Worm (Caenorhabditis elegans): ENCODE measurements around the gene C29F5.8.

ce11 chrII:6311888-6312287 is 5.7 kb downstream of the C29F5.8 start:
- TF ChIP-seq nhr-10 (tag; optimal IDR thresholded peaks at IDR 0.05) (no peak), sma-3 (GFP tag; optimal IDR thresholded peaks at IDR 0.05) (no peak), fos-1 (tag; optimal IDR thresholded peaks at IDR 0.05) (no peak), nhr-77 (tag; optimal IDR thresholded peaks at IDR 0.05) (no peak), lin-39 (tag; optimal IDR thresholded peaks at IDR 0.05) (no peak), zag-1 (tag; optimal IDR thresholded peaks at IDR 0.05) (no peak), skn-1 (tag; optimal IDR thresholded peaks at IDR 0.05) (no peak), elt-1 (tag; optimal IDR thresholded peaks at IDR 0.05) (no peak), nhr-6 (tag; optimal IDR thresholded peaks at IDR 0.05) (no peak), ztf-4 (tag; optimal IDR thresholded peaks at IDR 0.05) (no peak), unc-62 (GFP tag; optimal IDR thresholded peaks at IDR 0.05) (no peak), aly-2 (tag; optimal IDR thresholded peaks at IDR 0.05) (no peak), blmp-1 (tag; optimal IDR thresholded peaks at IDR 0.05; ENCODE audit: insufficient read depth) (no peak)

Data from whole organism, L2 larva.